Worm (Caenorhabditis elegans): ENCODE results near the gene C15B12.9.

Gene C15B12.9

DNA sequence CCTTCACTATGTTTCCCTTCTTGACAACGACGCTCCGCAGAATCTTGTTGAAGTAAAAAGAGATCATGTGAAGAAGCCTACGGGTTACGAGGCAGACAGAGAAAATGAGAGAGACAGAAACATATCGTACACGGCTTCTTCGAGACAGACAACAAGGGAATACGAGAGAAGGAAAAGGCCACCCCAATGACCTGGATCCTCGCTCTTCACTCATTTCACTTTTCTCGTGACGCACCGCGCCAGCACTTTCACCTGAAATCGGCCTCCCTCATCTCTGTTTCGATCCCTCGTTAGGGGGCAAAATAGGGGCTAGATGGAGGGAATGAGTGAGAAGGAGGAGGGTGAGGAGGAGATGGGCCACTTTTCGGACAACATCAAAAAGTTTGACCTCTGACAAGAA, 46.7 kb downstream of the C15B12.9 start:
- TF ChIP-seq nhr-21 (tag; optimal IDR thresholded peaks at IDR 0.05) (peak; percentile 66), lsy-2 (tag; optimal IDR thresholded peaks at IDR 0.05) (no peak), C34F6.9 (tag; optimal IDR thresholded peaks at IDR 0.05) (no peak), dmd-4 (tag; optimal IDR thresholded peaks at IDR 0.05) (no peak), peb-1 (tag; optimal IDR thresholded peaks at IDR 0.05) (no peak), nhr-25 (tag; optimal IDR thresholded peaks at IDR 0.05) (peak; percentile 37), sma-9 (GFP tag; optimal IDR thresholded peaks at IDR 0.05) (no peak), sma-9 (tag; optimal IDR thresholded peaks at IDR 0.05) (no peak), ceh-16 (tag; optimal IDR thresholded peaks at IDR 0.05) (peak; percentile 18), nhr-6 (tag; optimal IDR thresholded peaks at IDR 0.05) (no peak), sem-4 (tag; optimal IDR thresholded peaks at IDR 0.05) (no peak), ZK546.5 (tag; optimal IDR thresholded peaks at IDR 0.05) (no peak), nhr-77 (tag; optimal IDR thresholded peaks at IDR 0.05) (no peak), ceh-82 (tag; optimal IDR thresholded peaks at IDR 0.05) (no peak), zag-1 (tag; optimal IDR thresholded peaks at IDR 0.05) (no peak), gmeb-1 (tag; optimal IDR thresholded peaks at IDR 0.05) (no peak), egl-27 (tag; optimal IDR thresholded peaks at IDR 0.05) (no peak), nhr-23 (tag; optimal IDR thresholded peaks at IDR 0.05) (no peak), fos-1 (tag; optimal IDR thresholded peaks at IDR 0.05) (peak; percentile 16), ztf-11 (tag; optimal IDR thresholded peaks at IDR 0.05) (no peak), skn-1 (tag; optimal IDR thresholded peaks at IDR 0.05) (no peak), blmp-1 (tag; optimal IDR thresholded peaks at IDR 0.05; ENCODE audit: insufficient read depth) (peak; percentile 99), aly-2 (tag; optimal IDR thresholded peaks at IDR 0.05) (no peak), elt-1 (tag; optimal IDR thresholded peaks at IDR 0.05) (no peak), snpc-4 (tag; optimal IDR thresholded peaks at IDR 0.05) (no peak), nhr-11 (tag; optimal IDR thresholded peaks at IDR 0.05) (no peak), R02D3.7 (tag; optimal IDR thresholded peaks at IDR 0.05) (no peak), mab-5 (tag; optimal IDR thresholded peaks at IDR 0.05) (no peak), mbf-1 (tag; optimal IDR thresholded peaks at IDR 0.05) (no peak), elt-3 (tag; optimal IDR thresholded peaks at IDR 0.05) (no peak), F13H6.1 (tag; optimal IDR thresholded peaks at IDR 0.05) (no peak), Y55F3AM.14 (GFP tag; optimal IDR thresholded peaks at IDR 0.05) (no peak), crh-2 (tag; optimal IDR thresholded peaks at IDR 0.05) (no peak), unc-62 (GFP tag; optimal IDR thresholded peaks at IDR 0.05) (no peak), mdl-1 (tag; optimal IDR thresholded peaks at IDR 0.05) (no peak), lin-13 (GFP tag; optimal IDR thresholded peaks at IDR 0.05) (no peak), nhr-237 (tag; optimal IDR thresholded peaks at IDR 0.05) (no peak), unc-39 (tag; optimal IDR thresholded peaks at IDR 0.05) (no peak), lin-39 (tag; optimal IDR thresholded peaks at IDR 0.05) (no peak), ztf-4 (tag; optimal IDR thresholded peaks at IDR 0.05) (no peak)

DNA sequence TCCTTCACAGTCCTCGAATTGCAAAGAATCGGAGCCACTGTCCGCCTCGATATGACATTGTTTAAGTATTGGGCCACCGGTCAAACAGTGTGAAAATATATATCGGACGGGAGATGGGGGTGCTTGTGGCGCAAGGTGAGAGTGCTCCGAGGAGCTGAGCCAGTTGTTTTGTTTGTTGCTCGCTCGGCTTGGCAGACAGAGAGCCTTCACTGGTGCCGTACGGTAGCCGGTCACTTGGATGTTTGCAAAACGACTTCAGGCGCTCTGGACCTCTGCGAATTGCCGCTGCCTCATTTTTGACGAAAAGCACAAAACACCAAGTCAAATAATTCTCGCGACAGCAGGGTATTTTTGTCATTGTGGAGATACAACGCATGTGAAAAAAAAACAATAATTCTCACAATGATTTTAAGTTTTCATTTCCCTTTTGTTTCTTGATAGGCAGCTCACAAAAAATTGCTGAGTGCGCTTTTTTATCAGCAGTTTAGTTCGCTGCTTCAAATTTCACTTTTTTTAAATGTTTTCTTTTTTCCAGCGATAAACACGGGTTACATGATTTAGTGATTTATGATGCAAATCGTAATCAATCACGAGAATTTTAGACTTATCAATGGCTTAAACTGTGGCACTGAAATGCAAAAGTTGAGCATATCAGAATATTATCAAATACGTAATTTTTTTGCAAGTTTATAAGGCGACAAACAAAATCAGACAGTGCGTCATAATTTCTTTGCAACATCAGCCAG, 48.6 kb downstream of the C15B12.9 start:
- TF ChIP-seq mab-5 (tag; optimal IDR thresholded peaks at IDR 0.05) (no peak), ama-1 (optimal IDR thresholded peaks at IDR 0.05) (no peak), lsy-2 (tag; optimal IDR thresholded peaks at IDR 0.05) (no peak), sma-9 (GFP tag; optimal IDR thresholded peaks at IDR 0.05) (peak; percentile 49), sma-9 (tag; optimal IDR thresholded peaks at IDR 0.05) (no peak), mdl-1 (tag; optimal IDR thresholded peaks at IDR 0.05) (no peak), nhr-6 (tag; optimal IDR thresholded peaks at IDR 0.05) (no peak), peb-1 (tag; optimal IDR thresholded peaks at IDR 0.05) (no peak), nhr-129 (tag; optimal IDR thresholded peaks at IDR 0.05) (peak; percentile 54), ceh-82 (tag; optimal IDR thresholded peaks at IDR 0.05) (no peak), crh-2 (tag; optimal IDR thresholded peaks at IDR 0.05) (peak; percentile 69), elt-3 (tag; optimal IDR thresholded peaks at IDR 0.05) (no peak), sem-4 (tag; optimal IDR thresholded peaks at IDR 0.05) (no peak), snpc-4 (tag; optimal IDR thresholded peaks at IDR 0.05) (no peak), zag-1 (tag; optimal IDR thresholded peaks at IDR 0.05) (no peak), lin-39 (tag; optimal IDR thresholded peaks at IDR 0.05) (no peak), skn-1 (tag; optimal IDR thresholded peaks at IDR 0.05) (no peak), F13H6.1 (tag; optimal IDR thresholded peaks at IDR 0.05) (peak; percentile 3), elt-1 (tag; optimal IDR thresholded peaks at IDR 0.05) (no peak), nhr-237 (tag; optimal IDR thresholded peaks at IDR 0.05) (no peak), C34F6.9 (tag; optimal IDR thresholded peaks at IDR 0.05) (no peak), ztf-4 (tag; optimal IDR thresholded peaks at IDR 0.05) (no peak), aly-2 (tag; optimal IDR thresholded peaks at IDR 0.05) (no peak), unc-39 (tag; optimal IDR thresholded peaks at IDR 0.05) (no peak), R02D3.7 (tag; optimal IDR thresholded peaks at IDR 0.05) (no peak), fos-1 (tag; optimal IDR thresholded peaks at IDR 0.05) (peak; percentile 57), ztf-11 (tag; optimal IDR thresholded peaks at IDR 0.05) (no peak), mbf-1 (tag; optimal IDR thresholded peaks at IDR 0.05) (no peak), egl-27 (tag; optimal IDR thresholded peaks at IDR 0.05) (no peak), alr-1 (tag; optimal IDR thresholded peaks at IDR 0.05) (no peak), nhr-11 (tag; optimal IDR thresholded peaks at IDR 0.05) (no peak), nhr-77 (tag; optimal IDR thresholded peaks at IDR 0.05) (no peak), unc-62 (GFP tag; optimal IDR thresholded peaks at IDR 0.05) (no peak), nhr-12 (tag; optimal IDR thresholded peaks at IDR 0.05) (no peak), gmeb-1 (tag; optimal IDR thresholded peaks at IDR 0.05) (peak; percentile 18), nhr-25 (tag; optimal IDR thresholded peaks at IDR 0.05) (no peak)

Data from whole organism, L2 larva.